Worm (Caenorhabditis elegans): ENCODE measurements around the gene srlf-7.

DNA sequence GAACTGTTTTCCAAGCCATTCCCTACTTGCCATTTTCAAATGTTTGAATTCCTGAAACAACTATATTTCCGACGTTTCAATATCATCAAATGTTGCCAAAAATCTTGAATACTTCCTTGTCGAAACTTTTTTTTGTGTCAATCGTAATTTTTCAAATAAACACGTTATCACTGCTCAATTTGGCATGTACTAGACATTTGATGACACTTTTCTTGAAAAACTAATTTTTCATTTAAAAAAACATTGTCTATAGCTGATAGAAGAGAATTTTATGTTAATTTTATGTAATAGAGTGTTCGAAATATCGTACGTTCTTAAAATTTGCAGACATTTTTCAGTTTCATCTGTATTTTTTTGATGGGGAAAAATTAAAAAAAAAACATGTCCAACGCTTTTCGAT lies 6.3 kb upstream of the srlf-7 start:
- TF ChIP-seq madf-9 (GFP tag; conservative IDR thresholded peaks at IDR 0.05), result no peak
- TF ChIP-seq aly-2 (tag; optimal IDR thresholded peaks at IDR 0.05), result no peak
- no peak for TF ChIP-seq lin-13 (GFP tag; optimal IDR thresholded peaks at IDR 0.05)
- TF ChIP-seq ama-1 (optimal IDR thresholded peaks at IDR 0.05), result no peak
- no peak for TF ChIP-seq lin-1 (GFP tag; IDR thresholded peaks at IDR 0.05)
- TF ChIP-seq arid-1 (GFP tag; conservative IDR thresholded peaks at IDR 0.05), result no peak
